Fruit fly (Drosophila melanogaster) whole organism, embryonic: ENCODE data around the gene CG8034.

Source experiments
- Ada2b ChIP-seq: fragments of 200-800 bp; sonication (Bioruptor generic); IDR thresholded peaks from 2 replicates; pipeline ENCODE4 v1.3.6; 2022; ENCODE audit warnings: missing biosample characterization, missing genetic modification characterization
- CG11085 ChIP-seq: fragments of 200-800 bp; sonication (Bioruptor generic); IDR thresholded peaks from 2 replicates; pipeline ENCODE4 v1.3.6; 2022; ENCODE audit warnings: missing biosample characterization, missing genetic modification characterization
- CG11247 ChIP-seq: fragments of 200-800 bp; sonication (Bioruptor generic); IDR thresholded peaks from 2 replicates; pipeline ENCODE4 v1.3.6; 2022; ENCODE audit warnings: missing biosample characterization, missing genetic modification characterization
- CG12236 ChIP-seq: fragments of 200-800 bp; sonication (Bioruptor generic); optimal IDR thresholded peaks from 2 replicates; lab custom pipeline; 2016; ENCODE audit warnings: missing biosample characterization, missing genetic modification characterization
- CG12942 ChIP-seq: fragments of 200-800 bp; sonication (Bioruptor generic); optimal IDR thresholded peaks from 3 replicates; lab custom pipeline; 2016; ENCODE audit warnings: missing biosample characterization, missing genetic modification characterization
- CG13775 ChIP-seq: fragments of 200-800 bp; sonication (Bioruptor generic); optimal IDR thresholded peaks from 3 replicates; lab custom pipeline; 2017; ENCODE audit warnings: missing biosample characterization, mild to moderate bottlenecking, missing genetic modification characterization
- CG14050 ChIP-seq: fragments of 200-800 bp; sonication (Bioruptor generic); IDR thresholded peaks from 3 replicates; pipeline ENCODE4 v1.3.6; 2022; ENCODE audit warnings: missing biosample characterization, missing genetic modification characterization
- CG14667 ChIP-seq: fragments of 200-800 bp; sonication (Bioruptor generic); IDR thresholded peaks from 2 replicates; pipeline ENCODE4 v1.3.6; 2022; ENCODE audit warnings: missing biosample characterization, missing genetic modification characterization
- CG15479 ChIP-seq: fragments of 200-800 bp; sonication (Bioruptor generic); optimal IDR thresholded peaks from 3 replicates; lab custom pipeline; 2019; ENCODE audit warnings: missing biosample characterization, mild to moderate bottlenecking, missing genetic modification characterization, moderate library complexity
- CG1647 ChIP-seq: fragments of 200-800 bp; sonication (Bioruptor generic); optimal IDR thresholded peaks from 3 replicates; lab custom pipeline; 2016; ENCODE audit warnings: missing biosample characterization, missing genetic modification characterization
- CG17612 ChIP-seq: fragments of 200-800 bp; sonication (Bioruptor generic); IDR thresholded peaks from 2 replicates; pipeline ENCODE4 v1.3.6; 2022; ENCODE audit warnings: missing biosample characterization, missing genetic modification characterization
- CG17829 ChIP-seq: fragments of 200-800 bp; optimal IDR thresholded peaks from 2 replicates; lab custom pipeline; 2019; ENCODE audit warnings: missing biosample characterization, mild to moderate bottlenecking, missing genetic modification characterization, moderate library complexity
- CG2116 ChIP-seq: fragments of 200-800 bp; sonication (Bioruptor generic); optimal IDR thresholded peaks from 3 replicates; lab custom pipeline; 2018; ENCODE audit warnings: missing biosample characterization, mild to moderate bottlenecking, missing genetic modification characterization
- CG2199 ChIP-seq: fragments of 200-800 bp; sonication (Bioruptor generic); IDR thresholded peaks from 3 replicates; pipeline ENCODE4 v1.3.6; 2022; ENCODE audit warnings: missing biosample characterization, missing genetic modification characterization
- CG3407 ChIP-seq: fragments of 200-800 bp; sonication (Bioruptor generic); optimal IDR thresholded peaks from 2 replicates; lab custom pipeline; 2018; ENCODE audit warnings: missing biosample characterization, mild to moderate bottlenecking, missing genetic modification characterization
- CG4424 ChIP-seq: fragments of 200-800 bp; sonication (Bioruptor generic); optimal IDR thresholded peaks from 3 replicates; lab custom pipeline; 2016; ENCODE audit warnings: missing biosample characterization, missing genetic modification characterization
- CG4617 ChIP-seq: fragments of 200-800 bp; sonication (Bioruptor generic); optimal IDR thresholded peaks from 3 replicates; lab custom pipeline; 2016; ENCODE audit warnings: missing biosample characterization, missing genetic modification characterization, borderline replicate concordance
- CG5245 ChIP-seq: fragments of 200-800 bp; sonication (Bioruptor generic); optimal IDR thresholded peaks from 3 replicates; lab custom pipeline; 2016; ENCODE audit warnings: missing biosample characterization, missing genetic modification characterization
- CG7556 ChIP-seq: fragments of 200-800 bp; sonication (Bioruptor generic); optimal IDR thresholded peaks from 2 replicates; lab custom pipeline; 2017; ENCODE audit warnings: missing biosample characterization, mild to moderate bottlenecking, missing genetic modification characterization
- CG8290 ChIP-seq, 3 experiments: fragments of 200-800 bp; sonication (Bioruptor generic); optimal IDR thresholded peaks; 2 replicates each; lab custom pipeline; 2016 to 2019; ENCODE audit warnings: missing biosample characterization in 3 of 3, missing genetic modification characterization in 3 of 3, mild to moderate bottlenecking in 2 of 3, moderate library complexity in 1 of 3
- CG8924 ChIP-seq: fragments of 200-800 bp; optimal IDR thresholded peaks from 3 replicates; lab custom pipeline; 2019; ENCODE audit warnings: missing biosample characterization, mild to moderate bottlenecking, missing genetic modification characterization, moderate library complexity
- CG9609 ChIP-seq: fragments of 200-800 bp; sonication (Bioruptor generic); optimal IDR thresholded peaks from 3 replicates; lab custom pipeline; 2016; ENCODE audit warnings: missing biosample characterization, missing genetic modification characterization
- CTCF ChIP-seq: fragments of 200-800 bp; sonication (Bioruptor generic); optimal IDR thresholded peaks from 2 replicates; lab custom pipeline; 2017; ENCODE audit warnings: missing biosample characterization, mild to moderate bottlenecking, missing genetic modification characterization, moderate library complexity
- Dip2 ChIP-seq: fragments of 200-800 bp; sonication (Bioruptor generic); IDR thresholded peaks from 2 replicates; pipeline ENCODE4 v1.3.6; 2022; ENCODE audit warnings: missing biosample characterization, missing genetic modification characterization
- Dip3 ChIP-seq: fragments of 200-800 bp; sonication (Bioruptor generic); optimal IDR thresholded peaks from 3 replicates; lab custom pipeline; 2016; ENCODE audit warnings: missing biosample characterization, missing genetic modification characterization
- E2f2 ChIP-seq: fragments of 200-800 bp; sonication (Bioruptor generic); IDR thresholded peaks from 2 replicates; pipeline ENCODE4 v1.3.6; 2022; ENCODE audit warnings: missing biosample characterization, missing genetic modification characterization
- HmgD ChIP-seq: fragments of 200-800 bp; sonication (Bioruptor generic); optimal IDR thresholded peaks from 3 replicates; lab custom pipeline; 2016; ENCODE audit warnings: missing biosample characterization, missing genetic modification characterization
- MBD-R2 ChIP-seq: fragments of 200-800 bp; sonication (Bioruptor generic); IDR thresholded peaks from 2 replicates; pipeline ENCODE4 v1.3.6; 2022; ENCODE audit warnings: missing biosample characterization, missing genetic modification characterization
- NC2α ChIP-seq: fragments of 200-800 bp; sonication (Bioruptor generic); optimal IDR thresholded peaks from 2 replicates; lab custom pipeline; 2016; ENCODE audit warnings: missing biosample characterization, missing genetic modification characterization
- Oli ChIP-seq: fragments of 200-800 bp; sonication (Bioruptor generic); optimal IDR thresholded peaks from 2 replicates; lab custom pipeline; 2018; ENCODE audit warnings: missing biosample characterization, mild to moderate bottlenecking, missing genetic modification characterization, moderate library complexity
- Ravus ChIP-seq: fragments of 200-800 bp; sonication (Bioruptor generic); IDR thresholded peaks from 2 replicates; pipeline ENCODE4 v1.3.6; 2022; ENCODE audit warnings: missing biosample characterization, missing genetic modification characterization
- amos ChIP-seq: fragments of 200-800 bp; sonication (Bioruptor generic); IDR thresholded peaks from 2 replicates; pipeline ENCODE4 v1.3.6; 2022; ENCODE audit warnings: missing biosample characterization, missing genetic modification characterization; ENCODE audit not compliant: partially characterized antibody
- br ChIP-seq: fragments of >200 bp; optimal IDR thresholded peaks from 2 replicates; lab custom pipeline; 2017
- cato ChIP-seq: fragments of 200-800 bp; sonication (Bioruptor generic); optimal IDR thresholded peaks from 2 replicates; lab custom pipeline; 2016; ENCODE audit warnings: missing biosample characterization, missing genetic modification characterization, borderline replicate concordance
- crol ChIP-seq: fragments of 200-800 bp; sonication (Bioruptor generic); IDR thresholded peaks from 2 replicates; pipeline ENCODE4 v1.3.6; 2022; ENCODE audit warnings: missing biosample characterization, missing genetic modification characterization
- gcm ChIP-seq: fragments of 200-800 bp; sonication (Bioruptor generic); optimal IDR thresholded peaks from 2 replicates; lab custom pipeline; 2019; ENCODE audit warnings: missing biosample characterization, mild to moderate bottlenecking, missing genetic modification characterization, moderate library complexity
- gem ChIP-seq: fragments of 200-800 bp; sonication (Bioruptor generic); optimal IDR thresholded peaks from 2 replicates; lab custom pipeline; 2019; ENCODE audit warnings: missing biosample characterization, mild to moderate bottlenecking, missing genetic modification characterization, moderate library complexity
- gt ChIP-seq: fragments of 200-800 bp; sonication (Bioruptor generic); IDR thresholded peaks from 2 replicates; pipeline ENCODE4 v1.3.6; 2022; ENCODE audit warnings: missing biosample characterization, missing genetic modification characterization
- jigr1 ChIP-seq: fragments of 200-800 bp; sonication (Bioruptor generic); IDR thresholded peaks from 3 replicates; pipeline ENCODE4 v1.3.6; 2022; ENCODE audit warnings: missing biosample characterization, missing genetic modification characterization
- kni ChIP-seq: fragments of 200-800 bp; sonication (Bioruptor generic); optimal IDR thresholded peaks from 3 replicates; lab custom pipeline; 2017; ENCODE audit warnings: mild to moderate bottlenecking, missing biosample characterization, missing genetic modification reagents, missing genetic modification characterization
- nom ChIP-seq: fragments of 200-800 bp; sonication (Bioruptor generic); optimal IDR thresholded peaks from 2 replicates; lab custom pipeline; 2017; ENCODE audit warnings: missing biosample characterization, missing genetic modification characterization, mild to moderate bottlenecking, moderate library complexity, missing genetic modification reagents
- pnt ChIP-seq: fragments of 200-800 bp; sonication (Bioruptor generic); optimal IDR thresholded peaks from 3 replicates; lab custom pipeline; 2016; ENCODE audit warnings: missing biosample characterization, missing genetic modification characterization
- pros ChIP-seq: fragments of 200-800 bp; sonication (Bioruptor generic); optimal IDR thresholded peaks from 3 replicates; lab custom pipeline; 2019; ENCODE audit warnings: missing biosample characterization, mild to moderate bottlenecking, missing genetic modification characterization, moderate library complexity
- row ChIP-seq: fragments of 200-800 bp; sonication (Bioruptor generic); IDR thresholded peaks from 3 replicates; pipeline ENCODE4 v1.3.6; 2022; ENCODE audit warnings: missing biosample characterization, missing genetic modification characterization
- shn ChIP-seq: fragments of 200-800 bp; sonication (Bioruptor generic); optimal IDR thresholded peaks from 3 replicates; lab custom pipeline; 2016; ENCODE audit warnings: missing biosample characterization, missing genetic modification characterization
- sima ChIP-seq: fragments of 200-800 bp; sonication (Bioruptor generic); optimal IDR thresholded peaks from 2 replicates; lab custom pipeline; 2016; ENCODE audit warnings: missing biosample characterization, missing genetic modification characterization
- sr ChIP-seq: fragments of 200-800 bp; sonication (Bioruptor generic); IDR thresholded peaks from 3 replicates; pipeline ENCODE4 v1.3.6; 2022; ENCODE audit warnings: missing biosample characterization, missing genetic modification characterization
- ssp ChIP-seq: fragments of 200-800 bp; sonication (Bioruptor generic); IDR thresholded peaks from 2 replicates; pipeline ENCODE4 v1.3.6; 2022; ENCODE audit warnings: missing biosample characterization, missing genetic modification characterization
- sug ChIP-seq: fragments of 200-800 bp; optimal IDR thresholded peaks from 2 replicates; lab custom pipeline; 2019; ENCODE audit warnings: missing biosample characterization, mild to moderate bottlenecking, missing genetic modification characterization, moderate library complexity
- tin ChIP-seq: fragments of 200-800 bp; sonication (Bioruptor generic); optimal IDR thresholded peaks from 3 replicates; lab custom pipeline; 2016; ENCODE audit warnings: missing biosample characterization, missing genetic modification characterization
- tx ChIP-seq: fragments of 200-800 bp; sonication (Bioruptor generic); optimal IDR thresholded peaks from 2 replicates; lab custom pipeline; 2016; ENCODE audit warnings: missing biosample characterization, missing genetic modification characterization

CG8034 gene

DNA sequence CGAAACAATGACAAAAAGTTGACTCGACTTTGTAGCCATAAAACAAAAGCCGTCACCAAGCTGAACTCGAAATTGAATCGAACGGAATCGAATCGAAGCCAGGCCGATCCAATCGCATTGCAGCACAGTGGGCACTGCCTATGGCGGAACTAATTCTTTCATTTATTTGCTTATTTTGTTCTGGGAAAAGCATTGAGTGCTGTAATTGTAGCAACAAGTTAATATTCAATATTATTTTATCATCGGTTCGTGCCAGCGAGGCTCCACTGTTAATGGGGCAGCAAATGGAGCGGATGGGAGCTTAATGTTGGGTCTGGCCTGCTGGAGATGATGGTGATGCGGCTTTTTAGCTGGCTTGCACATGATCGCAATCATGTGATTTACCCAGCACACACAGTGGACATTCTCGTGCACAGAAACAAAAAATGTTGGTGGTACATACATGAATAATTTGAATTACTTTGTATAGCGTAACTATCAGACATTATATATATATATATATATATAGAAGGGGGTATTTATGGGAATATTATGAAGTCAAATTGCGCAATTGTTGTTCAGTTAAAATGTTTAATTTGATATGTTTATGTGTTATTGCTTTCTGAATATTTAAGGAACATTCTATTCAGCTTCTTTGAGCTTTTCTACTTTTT is 8.5 kb downstream of the CG8034 start (continued):
- TF ChIP-seq CG17612 (peak; percentile 82), CG15479 (GFP tag; lab: Kevin White, UChicago) (no peak), gt (GFP tag; lab: Robert Waterston, UW) (peak; percentile 75), CG9609 (GFP tag; lab: Kevin White, UChicago) (peak; percentile 85), cato (GFP tag; lab: Kevin White, UChicago) (peak; percentile 80), CG1647 (peak; percentile 88), nom (peak; percentile 94), sr (GFP tag; lab: Robert Waterston, UW) (peak; percentile 88), E2f2 (GFP tag; lab: Robert Waterston, UW) (peak; percentile 68), pros (GFP tag; lab: Kevin White, UChicago) (no peak), Ada2b (GFP tag; lab: Robert Waterston, UW) (peak; percentile 94), Dip2 (GFP tag; lab: Robert Waterston, UW) (no peak), CG14050 (GFP tag; lab: Robert Waterston, UW) (peak; percentile 92), CG3407 (GFP tag; lab: Kevin White, UChicago) (peak; percentile 83), MBD-R2 (peak; percentile 51; the same call in 1 of the 2 replicates), pnt (GFP tag; lab: Kevin White, UChicago) (peak; percentile 89), br (no peak), tx (GFP tag; lab: Kevin White, UChicago) (peak; percentile 80), Oli (peak; percentile 89), ssp (GFP tag; lab: Robert Waterston, UW) (peak; percentile 83), HmgD (GFP tag; lab: Kevin White, UChicago) (peak; percentile 41), Dip3 (peak; percentile 79), sug (tag; lab: Kevin White, UChicago) (peak; percentile 72), CTCF (GFP tag; lab: Kevin White, UChicago) (peak; percentile 57), CG4424 (GFP tag; lab: Kevin White, UChicago) (peak; percentile 90), CG8924 (peak; percentile 87), CG11247 (peak; percentile 87), sima (GFP tag; lab: Kevin White, UChicago) (peak; percentile 42), CG2199 (GFP tag; lab: Robert Waterston, UW) (peak; percentile 92; the same call in 2 of the 3 replicates), CG7556 (GFP tag; lab: Kevin White, UChicago) (peak; percentile 75), gcm (peak; percentile 86), jigr1 (GFP tag; lab: Robert Waterston, UW) (peak; percentile 66; the same call in 1 of the 3 replicates), CG4617 (GFP tag; lab: Kevin White, UChicago) (peak; percentile 69), CG14667 (GFP tag; lab: Robert Waterston, UW) (peak; percentile 89), NC2α (GFP tag; lab: Kevin White, UChicago) (peak; percentile 79), CG17829 (tag; lab: Kevin White, UChicago) (peak; percentile 84), kni (GFP tag; lab: Kevin White, UChicago) (peak; percentile 75), CG5245 (GFP tag; lab: Kevin White, UChicago) (peak; percentile 90), CG12942 (peak; percentile 79), Ravus (GFP tag; lab: Robert Waterston, UW) (peak; percentile 58), CG11085 (peak; percentile 70), gem (tag; lab: Kevin White, UChicago) (peak; percentile 89), CG13775 (GFP tag; lab: Kevin White, UChicago) (peak; percentile 58), CG8290 (GFP tag; optimal IDR thresholded peaks at IDR 0.05; lab: Kevin White, UChicago) (peak; percentile 45), CG8290 (tag; optimal IDR thresholded peaks at IDR 0.05; lab: Kevin White, UChicago) (peak; percentile 22 to 96), tin (GFP tag; lab: Kevin White, UChicago) (peak; percentile 91), CG2116 (GFP tag; lab: Kevin White, UChicago) (peak; percentile 46), crol (GFP tag; lab: Robert Waterston, UW) (no peak), amos (no peak), shn (GFP tag; lab: Kevin White, UChicago) (peak; percentile 61), CG12236 (GFP tag; lab: Kevin White, UChicago) (peak; percentile 57), row (GFP tag; lab: Robert Waterston, UW) (peak; percentile 92)
